Worm (Caenorhabditis elegans): ENCODE measurements around the gene C04G2.5.

C04G2.5 gene

ce11 chrIV:10089777-10090176, 5.3 kb downstream of the C04G2.5 start, which contains the start of gene ttr-39:
TSS of gene ttr-39 (minus strand) at chrIV:10089877.
- TF ChIP-seq snpc-4 (tag; optimal IDR thresholded peaks at IDR 0.05): no peak
- TF ChIP-seq nhr-12 (tag; optimal IDR thresholded peaks at IDR 0.05): no peak
- TF ChIP-seq blmp-1 (tag; optimal IDR thresholded peaks at IDR 0.05): peak; percentile 90
- TF ChIP-seq nhr-76 (tag; optimal IDR thresholded peaks at IDR 0.05): no peak
- TF ChIP-seq nhr-28 (tag; optimal IDR thresholded peaks at IDR 0.05): no peak
- TF ChIP-seq ceh-43 (GFP tag; optimal IDR thresholded peaks at IDR 0.05): no peak
- TF ChIP-seq M03D4.4 (tag; optimal IDR thresholded peaks at IDR 0.05): no peak
- TF ChIP-seq ham-2 (GFP tag; optimal IDR thresholded peaks at IDR 0.05): no peak

DNA sequence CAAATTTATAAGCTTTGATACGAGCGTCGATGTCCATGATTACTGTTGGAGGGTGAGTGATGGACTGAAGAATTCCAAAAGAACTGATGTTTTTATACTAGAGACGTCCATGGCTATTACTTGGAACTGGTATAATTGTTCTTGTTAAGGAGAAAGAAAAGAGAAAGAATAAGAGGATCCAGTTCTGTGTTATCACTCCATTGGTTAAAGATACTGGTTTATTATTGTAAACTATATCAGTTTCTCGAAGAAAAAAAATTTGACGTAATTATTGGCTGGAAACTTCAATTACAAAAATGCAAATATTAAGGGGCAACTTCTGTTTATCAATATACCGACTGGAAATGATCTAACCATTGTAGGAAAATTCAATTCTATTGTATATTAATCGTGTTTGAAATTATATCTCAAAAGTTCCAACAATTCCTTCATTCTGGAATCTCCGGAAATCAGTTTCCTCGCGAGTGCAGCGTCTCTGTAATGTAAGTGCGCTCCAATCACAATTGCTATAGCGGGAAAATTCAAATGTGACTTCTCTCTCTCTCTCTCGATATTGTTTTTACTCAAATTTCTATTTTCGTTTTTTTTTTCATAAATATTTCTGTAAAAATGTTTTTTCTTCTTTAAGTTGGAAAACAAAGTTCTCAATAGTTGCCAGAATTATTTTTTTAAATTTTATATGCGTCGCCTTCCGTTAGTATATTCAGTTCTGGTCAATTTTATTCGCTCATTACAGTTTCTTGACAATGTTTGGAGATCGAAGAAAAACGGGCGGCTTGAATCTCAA, 9.5 kb downstream of the C04G2.5 start, which contains the start of the genes col-2 and ndc-80:
col-2 (minus strand) TSS at position 51 of the 787 bp plus-strand sequence.
ndc-80 (plus strand) TSS at position 737 of the 787 bp plus-strand sequence.
- TF ChIP-seq ces-1 (GFP tag; optimal IDR thresholded peaks at IDR 0.05): peak; percentile 60
- peak; percentile 75 for TF ChIP-seq lsy-2 (tag; optimal IDR thresholded peaks at IDR 0.05)
- TF ChIP-seq nhr-237 (tag; optimal IDR thresholded peaks at IDR 0.05): peak; percentile 65
- TF ChIP-seq ceh-39 (tag; optimal IDR thresholded peaks at IDR 0.05): peak; percentile 88
- TF ChIP-seq pha-4 (tag; optimal IDR thresholded peaks at IDR 0.05): peak; percentile 44
- TF ChIP-seq unc-120 (tag; optimal IDR thresholded peaks at IDR 0.05; ENCODE audit: poor library complexity, severe bottlenecking): peak; percentile 78
- TF ChIP-seq M03D4.4 (tag; optimal IDR thresholded peaks at IDR 0.05): no peak
- no peak for TF ChIP-seq mab-5 (tag; optimal IDR thresholded peaks at IDR 0.05)
- TF ChIP-seq unc-62 (GFP tag; optimal IDR thresholded peaks at IDR 0.05): peak; percentile 20

ce11 chrIV:10084323-10084959, 10.6 kb downstream of the C04G2.5 start, which contains the start of gene W01B6.8:
TSS of gene W01B6.8 (minus strand) at chrIV:10084373.
- no peak for TF ChIP-seq ceh-83 (GFP tag; optimal IDR thresholded peaks at IDR 0.05)
- no peak for TF ChIP-seq elt-1 (tag; optimal IDR thresholded peaks at IDR 0.05; ENCODE audit: borderline replicate concordance, insufficient read depth)
- TF ChIP-seq mep-1 (tag; optimal IDR thresholded peaks at IDR 0.05): no peak
- TF ChIP-seq nhr-237 (tag; optimal IDR thresholded peaks at IDR 0.05): no peak
- TF ChIP-seq bed-3 (GFP tag; optimal IDR thresholded peaks at IDR 0.05): no peak
- no peak for TF ChIP-seq sem-2 (GFP tag; optimal IDR thresholded peaks at IDR 0.05)
- TF ChIP-seq pha-4 (tag; optimal IDR thresholded peaks at IDR 0.05): no peak
- TF ChIP-seq mab-5 (tag; optimal IDR thresholded peaks at IDR 0.05): no peak
- TF ChIP-seq blmp-1 (tag; optimal IDR thresholded peaks at IDR 0.05): no peak

DNA sequence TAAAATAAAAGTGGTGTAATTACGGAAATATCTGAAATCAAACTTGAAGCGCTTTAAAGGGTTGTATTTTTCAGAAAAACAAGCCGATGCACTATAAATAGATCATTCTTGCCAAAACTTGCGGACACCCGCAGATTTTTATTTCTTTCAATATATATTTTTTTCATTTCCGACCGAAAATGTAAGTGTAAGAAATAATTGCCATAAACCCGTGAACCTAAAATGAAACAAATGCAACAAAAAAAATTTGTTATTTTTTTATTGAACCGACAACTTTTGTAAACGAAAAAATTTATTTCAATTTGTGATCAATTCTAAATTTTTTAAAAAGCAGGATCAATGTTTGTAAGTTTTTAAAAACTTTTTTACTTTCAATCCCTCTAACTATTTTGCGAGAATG, 14.3 kb downstream of the C04G2.5 start, which contains the start of gene W01B6.6:
W01B6.6 (plus strand) TSS at position 301 of the 400 bp plus-strand sequence.
- no peak for TF ChIP-seq hlh-1 (tag; optimal IDR thresholded peaks at IDR 0.05)
- TF ChIP-seq zip-8 (tag; optimal IDR thresholded peaks at IDR 0.05): no peak
- TF ChIP-seq cnd-1 (tag; optimal IDR thresholded peaks at IDR 0.05): no peak
- TF ChIP-seq sptf-1 (tag; optimal IDR thresholded peaks at IDR 0.05): no peak
- TF ChIP-seq M03D4.4 (tag; optimal IDR thresholded peaks at IDR 0.05): no peak
- TF ChIP-seq tbx-8 (GFP tag; optimal IDR thresholded peaks at IDR 0.05): no peak
- TF ChIP-seq lsy-2 (tag; optimal IDR thresholded peaks at IDR 0.05): no peak
- no peak for TF ChIP-seq nhr-237 (tag; optimal IDR thresholded peaks at IDR 0.05)
- no peak for TF ChIP-seq elt-3 (tag; optimal IDR thresholded peaks at IDR 0.05)
- no peak for TF ChIP-seq mep-1 (tag; optimal IDR thresholded peaks at IDR 0.05)
- TF ChIP-seq nhr-76 (tag; optimal IDR thresholded peaks at IDR 0.05): no peak
- no peak for TF ChIP-seq blmp-1 (tag; optimal IDR thresholded peaks at IDR 0.05)

ce11 chrIV:10078003-10078402, 17.1 kb downstream of the C04G2.5 start:
- TF ChIP-seq elt-3 (tag; optimal IDR thresholded peaks at IDR 0.05) (no peak), ztf-11 (tag; optimal IDR thresholded peaks at IDR 0.05) (no peak), lin-13 (tag; optimal IDR thresholded peaks at IDR 0.05) (no peak), blmp-1 (tag; optimal IDR thresholded peaks at IDR 0.05) (no peak), mep-1 (tag; optimal IDR thresholded peaks at IDR 0.05) (no peak), nhr-2 (tag; optimal IDR thresholded peaks at IDR 0.05) (no peak), bed-3 (GFP tag; optimal IDR thresholded peaks at IDR 0.05) (no peak), ces-1 (GFP tag; optimal IDR thresholded peaks at IDR 0.05) (no peak), nhr-76 (tag; optimal IDR thresholded peaks at IDR 0.05) (no peak), mab-5 (tag; optimal IDR thresholded peaks at IDR 0.05) (no peak), mls-2 (tag; optimal IDR thresholded peaks at IDR 0.05) (no peak), sem-2 (GFP tag; optimal IDR thresholded peaks at IDR 0.05) (no peak), unc-120 (tag; optimal IDR thresholded peaks at IDR 0.05; ENCODE audit: poor library complexity, severe bottlenecking) (no peak), drap-1 (GFP tag; optimal IDR thresholded peaks at IDR 0.05) (no peak), zip-8 (tag; optimal IDR thresholded peaks at IDR 0.05) (no peak), M03D4.4 (tag; optimal IDR thresholded peaks at IDR 0.05) (no peak), cnd-1 (tag; optimal IDR thresholded peaks at IDR 0.05) (no peak), ceh-83 (GFP tag; optimal IDR thresholded peaks at IDR 0.05) (no peak), tbx-8 (GFP tag; optimal IDR thresholded peaks at IDR 0.05) (no peak), elt-1 (tag; optimal IDR thresholded peaks at IDR 0.05; ENCODE audit: borderline replicate concordance, insufficient read depth) (no peak)

Data from whole organism, mixed stage, embryonic.